Worm (Caenorhabditis elegans): ENCODE data around the gene T24H7.2.

T24H7.2 gene

ce11 chrII:6269805-6270414 lies 22.8 kb downstream of the T24H7.2 start, which contains the start of gene F13H8.2:
Gene F13H8.2, plus strand, starts transcription at chrII:6270364.
- no peak for TF ChIP-seq ref-1 (GFP tag; conservative IDR thresholded peaks at IDR 0.05)
- peak; percentile 86; the same call in 1 of the 2 replicates for TF ChIP-seq ztf-23 (GFP tag; IDR thresholded peaks at IDR 0.05)
- TF ChIP-seq cog-1 (tag; optimal IDR thresholded peaks at IDR 0.05): peak; percentile 43
- TF ChIP-seq tab-1 (GFP tag; IDR thresholded peaks at IDR 0.05): peak; percentile 35; the same call in 1 of the 2 replicates
- no peak for TF ChIP-seq ztf-29 (GFP tag; IDR thresholded peaks at IDR 0.05)
- 0 out of 2 replicates have a peak, but pooled peaks have one; percentile 37 for TF ChIP-seq klf-2 (GFP tag; conservative IDR thresholded peaks at IDR 0.05)
- TF ChIP-seq med-1 (GFP tag; optimal IDR thresholded peaks at IDR 0.05; ENCODE audit: insufficient read depth): no peak
- TF ChIP-seq flt-1 (GFP tag; IDR thresholded peaks at IDR 0.05): peak; percentile 81
- peak; percentile 25; the same call in 1 of the 2 replicates for TF ChIP-seq T22C8.4 (GFP tag; IDR thresholded peaks at IDR 0.05)

ce11 chrII:6273916-6274315 lies 26.8 kb downstream of the T24H7.2 start, which contains the start of gene bpl-1:
Gene bpl-1, plus strand, starts transcription at chrII:6274216.
- TF ChIP-seq ztf-23 (GFP tag; IDR thresholded peaks at IDR 0.05): no peak
- TF ChIP-seq flt-1 (GFP tag; IDR thresholded peaks at IDR 0.05): no peak
- TF ChIP-seq tab-1 (GFP tag; IDR thresholded peaks at IDR 0.05): no peak
- no peak for TF ChIP-seq cog-1 (tag; optimal IDR thresholded peaks at IDR 0.05)
- TF ChIP-seq ref-1 (GFP tag; conservative IDR thresholded peaks at IDR 0.05): no peak
- TF ChIP-seq med-1 (GFP tag; optimal IDR thresholded peaks at IDR 0.05; ENCODE audit: insufficient read depth): no peak
- no peak for TF ChIP-seq ztf-29 (GFP tag; IDR thresholded peaks at IDR 0.05)
- no peak for TF ChIP-seq T22C8.4 (GFP tag; IDR thresholded peaks at IDR 0.05)
- no peak for TF ChIP-seq klf-2 (GFP tag; conservative IDR thresholded peaks at IDR 0.05)

ce11 chrII:6281002-6281401 lies 33.9 kb downstream of the T24H7.2 start, which contains the start of gene scly-1:
Gene scly-1, minus strand, starts transcription at chrII:6281102.
- no peak for TF ChIP-seq ztf-29 (GFP tag; IDR thresholded peaks at IDR 0.05)
- TF ChIP-seq cog-1 (tag; optimal IDR thresholded peaks at IDR 0.05): no peak
- no peak for TF ChIP-seq flt-1 (GFP tag; IDR thresholded peaks at IDR 0.05)
- no peak for TF ChIP-seq ref-1 (GFP tag; conservative IDR thresholded peaks at IDR 0.05)
- TF ChIP-seq klf-2 (GFP tag; conservative IDR thresholded peaks at IDR 0.05): no peak
- TF ChIP-seq ztf-23 (GFP tag; IDR thresholded peaks at IDR 0.05): no peak
- no peak for TF ChIP-seq T22C8.4 (GFP tag; IDR thresholded peaks at IDR 0.05)
- TF ChIP-seq med-1 (GFP tag; optimal IDR thresholded peaks at IDR 0.05; ENCODE audit: insufficient read depth): no peak
- TF ChIP-seq tab-1 (GFP tag; IDR thresholded peaks at IDR 0.05): no peak

- no peak for TF ChIP-seq T22C8.4 (GFP tag; IDR thresholded peaks at IDR 0.05)
- no peak for TF ChIP-seq klf-2 (GFP tag; conservative IDR thresholded peaks at IDR 0.05)
- no peak for TF ChIP-seq med-1 (GFP tag; optimal IDR thresholded peaks at IDR 0.05; ENCODE audit: insufficient read depth)
- no peak for TF ChIP-seq cog-1 (tag; optimal IDR thresholded peaks at IDR 0.05)
- no peak for TF ChIP-seq ref-1 (GFP tag; conservative IDR thresholded peaks at IDR 0.05)
- no peak for TF ChIP-seq tab-1 (GFP tag; IDR thresholded peaks at IDR 0.05)
- TF ChIP-seq ztf-23 (GFP tag; IDR thresholded peaks at IDR 0.05): no peak
- TF ChIP-seq ztf-29 (GFP tag; IDR thresholded peaks at IDR 0.05): no peak
- TF ChIP-seq flt-1 (GFP tag; IDR thresholded peaks at IDR 0.05): no peak
Observed at ce11 chrII:6281903-6282302, 34.8 kb downstream of the T24H7.2 start.

- no peak for TF ChIP-seq cog-1 (tag; optimal IDR thresholded peaks at IDR 0.05)
- TF ChIP-seq ref-1 (GFP tag; conservative IDR thresholded peaks at IDR 0.05): no peak
- no peak for TF ChIP-seq klf-2 (GFP tag; conservative IDR thresholded peaks at IDR 0.05)
- TF ChIP-seq T22C8.4 (GFP tag; IDR thresholded peaks at IDR 0.05): no peak
- TF ChIP-seq flt-1 (GFP tag; IDR thresholded peaks at IDR 0.05): no peak
- no peak for TF ChIP-seq ztf-23 (GFP tag; IDR thresholded peaks at IDR 0.05)
- no peak for TF ChIP-seq tab-1 (GFP tag; IDR thresholded peaks at IDR 0.05)
- TF ChIP-seq med-1 (GFP tag; optimal IDR thresholded peaks at IDR 0.05; ENCODE audit: insufficient read depth): no peak
- TF ChIP-seq ztf-29 (GFP tag; IDR thresholded peaks at IDR 0.05): no peak
Observed at ce11 chrII:6283074-6283473, 36.0 kb downstream of the T24H7.2 start, which contains the start of gene F13H8.1. Gene F13H8.1, plus strand, starts transcription at chrII:6283384.

- TF ChIP-seq ztf-29 (GFP tag; IDR thresholded peaks at IDR 0.05): no peak
- no peak for TF ChIP-seq ztf-23 (GFP tag; IDR thresholded peaks at IDR 0.05)
- no peak for TF ChIP-seq tab-1 (GFP tag; IDR thresholded peaks at IDR 0.05)
- TF ChIP-seq klf-2 (GFP tag; conservative IDR thresholded peaks at IDR 0.05): no peak
- TF ChIP-seq T22C8.4 (GFP tag; IDR thresholded peaks at IDR 0.05): no peak
- TF ChIP-seq cog-1 (tag; optimal IDR thresholded peaks at IDR 0.05): no peak
- TF ChIP-seq med-1 (GFP tag; optimal IDR thresholded peaks at IDR 0.05; ENCODE audit: insufficient read depth): no peak
- no peak for TF ChIP-seq flt-1 (GFP tag; IDR thresholded peaks at IDR 0.05)
- no peak for TF ChIP-seq ref-1 (GFP tag; conservative IDR thresholded peaks at IDR 0.05)
Observed at ce11 chrII:6286865-6287264, 39.8 kb downstream of the T24H7.2 start, which contains the start of gene F13H8.6. Gene F13H8.6, minus strand, starts transcription at chrII:6286965.

- TF ChIP-seq cog-1 (tag; optimal IDR thresholded peaks at IDR 0.05): no peak
Observed at ce11 chrII:6288104-6288503, 41.0 kb downstream of the T24H7.2 start.

ce11 chrII:6290047-6290582 lies 43.0 kb downstream of the T24H7.2 start, which contains the start of gene upb-1:
Gene upb-1, minus strand, starts transcription at chrII:6290097.
- TF ChIP-seq flt-1 (GFP tag; IDR thresholded peaks at IDR 0.05): no peak
- no peak for TF ChIP-seq klf-2 (GFP tag; conservative IDR thresholded peaks at IDR 0.05)

- TF ChIP-seq klf-2 (GFP tag; conservative IDR thresholded peaks at IDR 0.05) (no peak), cog-1 (tag; optimal IDR thresholded peaks at IDR 0.05) (no peak), tab-1 (GFP tag; IDR thresholded peaks at IDR 0.05) (no peak), ref-1 (GFP tag; conservative IDR thresholded peaks at IDR 0.05) (no peak)
Observed at ce11 chrII:6292527-6292926, 45.4 kb downstream of the T24H7.2 start, which contains the start of gene nyn-3. Gene nyn-3, minus strand, starts transcription at chrII:6292627.

- no peak for TF ChIP-seq flt-1 (GFP tag; IDR thresholded peaks at IDR 0.05)
- no peak for TF ChIP-seq cog-1 (tag; optimal IDR thresholded peaks at IDR 0.05)
- TF ChIP-seq T22C8.4 (GFP tag; IDR thresholded peaks at IDR 0.05): no peak
- no peak for TF ChIP-seq med-1 (GFP tag; optimal IDR thresholded peaks at IDR 0.05; ENCODE audit: insufficient read depth)
- no peak for TF ChIP-seq ztf-23 (GFP tag; IDR thresholded peaks at IDR 0.05)
- no peak for TF ChIP-seq ref-1 (GFP tag; conservative IDR thresholded peaks at IDR 0.05)
- no peak for TF ChIP-seq ztf-29 (GFP tag; IDR thresholded peaks at IDR 0.05)
- TF ChIP-seq klf-2 (GFP tag; conservative IDR thresholded peaks at IDR 0.05): no peak
Observed at ce11 chrII:6294261-6294660, 47.1 kb downstream of the T24H7.2 start, which contains the start of gene mps-1. Gene mps-1, minus strand, starts transcription at chrII:6294361.
